Worm (Caenorhabditis elegans): ENCODE results near the gene gars-1.

The gars-1 gene

DNA sequence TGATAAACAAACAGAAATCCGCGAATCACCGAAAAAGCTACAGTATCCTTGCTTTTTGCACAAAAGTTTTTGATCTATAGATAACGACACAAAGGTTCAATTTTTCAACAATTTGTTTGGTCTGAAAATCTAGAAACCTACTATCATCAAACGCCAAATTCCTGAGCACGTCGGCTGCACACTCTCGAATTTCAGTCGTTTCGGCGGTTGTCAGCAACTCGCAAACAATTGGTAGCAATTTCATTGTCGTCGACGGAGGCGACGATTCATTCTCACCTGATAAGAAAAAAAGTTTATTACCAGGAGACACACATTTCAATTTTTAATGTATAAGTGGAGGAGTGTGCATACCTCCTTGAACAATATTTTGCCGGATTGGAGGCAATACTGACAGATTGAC, 17.6 kb downstream of the gars-1 start:
- no peak for TF ChIP-seq ama-1 (optimal IDR thresholded peaks at IDR 0.05)
- no peak for TF ChIP-seq B0310.2 (tag; optimal IDR thresholded peaks at IDR 0.05)
- TF ChIP-seq scrt-1 (GFP tag; IDR thresholded peaks at IDR 0.05) = no peak
- TF ChIP-seq hmg-4 (GFP tag; optimal IDR thresholded peaks at IDR 0.05) = no peak
- TF ChIP-seq tra-4 (tag; optimal IDR thresholded peaks at IDR 0.05) = no peak
- TF ChIP-seq sea-1 (GFP tag; conservative IDR thresholded peaks at IDR 0.05) = no peak

DNA sequence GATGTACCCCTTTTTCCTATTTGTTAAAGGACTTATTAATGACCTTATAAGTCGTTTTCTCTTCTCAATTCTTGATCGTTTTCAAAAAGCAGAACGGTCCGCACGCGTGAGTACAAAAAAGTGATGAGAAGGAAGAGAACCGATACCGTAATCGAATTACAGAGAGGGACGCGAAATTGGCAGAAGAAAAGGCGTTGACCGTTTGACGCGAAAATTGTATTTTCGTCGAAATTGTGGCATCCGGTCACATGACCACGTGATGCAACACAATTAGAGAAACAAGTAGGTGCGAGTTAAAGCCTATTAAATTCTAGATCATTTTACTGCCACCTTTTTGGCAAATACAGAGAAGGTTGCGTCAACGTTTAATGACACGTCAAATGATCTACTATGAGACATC, 19.3 kb downstream of the gars-1 start:
- TF ChIP-seq hnd-1 (tag; optimal IDR thresholded peaks at IDR 0.05) (no peak), F13C5.2 (tag; optimal IDR thresholded peaks at IDR 0.05) (no peak), ets-7 (tag; optimal IDR thresholded peaks at IDR 0.05) (no peak)

DNA sequence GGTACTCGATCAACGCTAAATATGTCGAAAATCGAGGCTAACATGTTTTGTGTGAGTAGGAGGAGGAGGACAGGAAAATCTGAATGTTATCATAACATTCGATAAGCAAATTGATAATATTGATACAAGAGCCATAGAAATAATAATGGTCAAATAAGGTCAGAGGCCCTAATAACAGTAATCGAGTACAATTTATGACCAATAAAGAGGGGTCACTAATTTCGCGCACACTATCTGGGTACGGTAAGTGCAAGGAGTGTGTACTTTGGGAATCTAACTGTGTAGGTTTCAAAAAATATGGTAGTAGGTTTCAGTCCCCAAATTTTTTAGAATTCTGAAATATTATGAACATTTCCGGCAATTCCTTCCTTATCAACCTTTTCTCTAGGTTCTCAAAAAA, 19.9 kb downstream of the gars-1 start:
- TF ChIP-seq flt-1 (GFP tag; IDR thresholded peaks at IDR 0.05) = no peak
- no peak for TF ChIP-seq B0310.2 (tag; optimal IDR thresholded peaks at IDR 0.05)
- TF ChIP-seq ets-7 (tag; optimal IDR thresholded peaks at IDR 0.05) = no peak

DNA sequence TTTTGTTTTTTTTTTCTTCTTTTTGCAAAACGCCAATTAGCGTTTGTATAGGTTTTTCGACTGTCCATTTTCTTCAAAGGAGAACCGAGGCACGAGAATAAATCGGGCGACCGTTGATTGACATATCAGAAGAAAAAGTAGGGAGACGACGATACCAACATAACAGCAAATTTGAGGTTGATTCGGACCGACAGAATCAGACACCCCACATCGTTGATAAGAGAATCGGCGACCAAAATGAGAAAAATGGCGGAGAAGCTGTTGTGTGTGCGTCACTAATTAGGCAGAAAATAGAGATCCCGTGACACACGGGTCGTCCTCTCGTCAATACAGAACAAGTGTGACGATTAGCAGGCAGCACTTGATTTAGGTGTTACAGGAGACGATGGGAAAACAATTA, 21.5 kb downstream of the gars-1 start:
- TF ChIP-seq tra-4 (tag; optimal IDR thresholded peaks at IDR 0.05) = no peak
- no peak for TF ChIP-seq sea-1 (GFP tag; conservative IDR thresholded peaks at IDR 0.05)
- no peak for TF ChIP-seq flt-1 (GFP tag; IDR thresholded peaks at IDR 0.05)
- no peak for TF ChIP-seq F13C5.2 (tag; optimal IDR thresholded peaks at IDR 0.05)
- TF ChIP-seq ama-1 (optimal IDR thresholded peaks at IDR 0.05) = no peak
- TF ChIP-seq tbx-11 (GFP tag; IDR thresholded peaks at IDR 0.05) = no peak
- no peak for TF ChIP-seq hmbx-1 (tag; optimal IDR thresholded peaks at IDR 0.05)
- TF ChIP-seq pes-1 (GFP tag; IDR thresholded peaks at IDR 0.05) = no peak
- no peak for TF ChIP-seq scrt-1 (GFP tag; IDR thresholded peaks at IDR 0.05)
- TF ChIP-seq ets-7 (tag; optimal IDR thresholded peaks at IDR 0.05) = no peak

DNA sequence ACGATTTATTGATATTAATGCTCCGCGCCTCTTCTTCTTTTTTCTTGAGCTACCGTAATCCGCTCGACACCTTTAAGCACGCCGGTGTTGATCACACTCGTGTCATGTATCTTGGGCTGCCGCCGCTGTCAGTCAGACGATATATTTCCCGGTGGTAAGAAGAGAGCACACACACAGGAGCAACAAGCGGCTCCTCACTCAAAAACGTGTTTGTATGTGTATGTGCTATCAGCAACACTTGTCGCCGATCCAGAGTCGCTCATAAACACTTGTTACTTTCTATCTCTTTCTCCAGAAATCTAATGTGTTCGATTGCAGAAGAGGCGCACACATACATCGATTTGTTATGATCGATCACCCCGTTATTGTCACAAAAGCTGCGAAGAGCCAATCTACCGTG, 22.9 kb downstream of the gars-1 start:
- TF ChIP-seq hnd-1 (tag; optimal IDR thresholded peaks at IDR 0.05) = no peak
- no peak for TF ChIP-seq ama-1 (optimal IDR thresholded peaks at IDR 0.05)
- TF ChIP-seq ceh-13 (GFP tag; optimal IDR thresholded peaks at IDR 0.05) = no peak
- TF ChIP-seq ceh-36 (tag; optimal IDR thresholded peaks at IDR 0.05) = no peak
- TF ChIP-seq F13C5.2 (tag; optimal IDR thresholded peaks at IDR 0.05) = no peak
- no peak for TF ChIP-seq B0310.2 (tag; optimal IDR thresholded peaks at IDR 0.05)
- TF ChIP-seq hmg-4 (GFP tag; optimal IDR thresholded peaks at IDR 0.05) = no peak
- TF ChIP-seq aly-1 (tag; optimal IDR thresholded peaks at IDR 0.05) = no peak
- TF ChIP-seq scrt-1 (GFP tag; IDR thresholded peaks at IDR 0.05) = no peak
- TF ChIP-seq flt-1 (GFP tag; IDR thresholded peaks at IDR 0.05) = no peak
- TF ChIP-seq tbx-11 (GFP tag; IDR thresholded peaks at IDR 0.05) = no peak
- no peak for TF ChIP-seq sea-1 (GFP tag; conservative IDR thresholded peaks at IDR 0.05)

DNA sequence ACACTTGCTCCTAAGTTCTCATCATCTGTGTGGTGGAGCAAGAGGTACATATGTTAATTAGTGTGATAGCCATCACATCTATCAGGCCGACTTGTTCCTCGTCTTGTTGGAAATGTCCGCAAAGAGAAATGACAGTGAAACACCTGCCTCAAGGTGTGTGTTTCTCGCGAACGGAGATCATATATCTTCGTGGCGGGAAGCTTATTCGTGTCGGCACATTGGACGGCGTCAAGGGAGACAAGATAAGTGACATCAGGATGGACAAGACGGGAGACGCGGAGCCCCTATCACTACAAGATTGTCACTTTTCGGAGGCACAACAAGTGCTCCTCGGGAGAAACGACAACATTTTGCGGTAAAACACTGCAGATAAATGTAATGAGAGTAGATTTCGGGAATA, 23.7 kb downstream of the gars-1 start:
- TF ChIP-seq tra-4 (tag; optimal IDR thresholded peaks at IDR 0.05) = no peak
- TF ChIP-seq ceh-36 (tag; optimal IDR thresholded peaks at IDR 0.05) = no peak
- no peak for TF ChIP-seq hnd-1 (tag; optimal IDR thresholded peaks at IDR 0.05)
- no peak for TF ChIP-seq aly-1 (tag; optimal IDR thresholded peaks at IDR 0.05)
- no peak for TF ChIP-seq flt-1 (GFP tag; IDR thresholded peaks at IDR 0.05)
- no peak for TF ChIP-seq hmbx-1 (tag; optimal IDR thresholded peaks at IDR 0.05)
- TF ChIP-seq tbx-37 (GFP tag; conservative IDR thresholded peaks at IDR 0.05) = no peak
- TF ChIP-seq ets-7 (tag; optimal IDR thresholded peaks at IDR 0.05) = no peak
- no peak for TF ChIP-seq F13C5.2 (tag; optimal IDR thresholded peaks at IDR 0.05)
- TF ChIP-seq tbx-11 (GFP tag; IDR thresholded peaks at IDR 0.05) = no peak
- no peak for TF ChIP-seq pes-1 (GFP tag; IDR thresholded peaks at IDR 0.05)
- no peak for TF ChIP-seq sea-1 (GFP tag; conservative IDR thresholded peaks at IDR 0.05)
- no peak for TF ChIP-seq B0310.2 (tag; optimal IDR thresholded peaks at IDR 0.05)
- no peak for TF ChIP-seq hmg-4 (GFP tag; optimal IDR thresholded peaks at IDR 0.05)
- no peak for TF ChIP-seq ceh-13 (GFP tag; optimal IDR thresholded peaks at IDR 0.05)
- TF ChIP-seq scrt-1 (GFP tag; IDR thresholded peaks at IDR 0.05) = no peak
- no peak for TF ChIP-seq ama-1 (optimal IDR thresholded peaks at IDR 0.05)

DNA sequence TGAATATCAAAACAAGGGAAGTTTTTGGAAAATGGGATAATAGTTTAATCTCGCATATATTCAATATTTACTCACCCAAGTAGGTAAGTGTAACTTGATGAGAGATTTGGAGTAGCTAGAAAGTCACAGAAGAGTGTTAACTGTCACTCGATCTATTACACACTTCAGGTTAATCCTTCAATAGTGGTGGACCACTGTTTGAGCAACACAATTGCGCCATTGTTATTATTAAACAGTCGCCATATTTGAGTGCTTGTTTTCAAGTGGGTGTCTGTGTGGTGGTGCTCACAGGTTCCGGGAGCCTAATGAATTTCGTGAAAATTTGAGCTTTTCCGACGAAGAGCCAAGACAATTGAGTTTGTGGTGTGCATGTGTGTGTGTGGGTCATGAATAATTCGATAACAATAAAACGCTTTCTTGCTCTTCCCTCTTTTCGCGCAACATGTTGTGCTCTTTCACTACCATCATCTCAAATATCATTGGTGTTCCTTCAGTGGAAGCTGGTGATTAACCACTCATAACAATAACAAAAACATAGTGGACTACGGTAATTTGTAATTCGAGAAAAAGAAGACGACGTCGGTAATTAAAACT, 24.4 kb downstream of the gars-1 start:
- no peak for TF ChIP-seq hmbx-1 (tag; optimal IDR thresholded peaks at IDR 0.05)

DNA sequence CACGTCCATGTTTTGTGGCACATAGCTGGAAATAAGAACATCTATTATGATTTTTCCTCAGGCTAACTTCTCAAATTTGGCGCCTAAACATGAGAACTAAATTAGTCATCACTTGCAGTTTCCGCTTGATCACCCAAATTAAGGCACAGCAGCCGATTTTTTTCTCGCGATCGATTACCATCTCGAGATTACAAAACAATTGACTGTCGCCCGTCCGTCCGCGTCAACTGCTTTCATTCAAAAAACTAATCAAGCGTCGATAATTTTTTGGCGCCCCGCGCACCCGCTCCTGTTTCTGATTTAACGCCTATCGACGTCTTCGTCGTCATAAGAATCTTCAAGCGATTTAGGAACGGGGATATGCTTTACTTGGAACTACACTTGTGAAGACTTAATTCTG, 25.7 kb downstream of the gars-1 start:
- TF ChIP-seq ets-7 (tag; optimal IDR thresholded peaks at IDR 0.05) (no peak), scrt-1 (GFP tag; IDR thresholded peaks at IDR 0.05) (no peak), ama-1 (optimal IDR thresholded peaks at IDR 0.05) (no peak), ceh-36 (tag; optimal IDR thresholded peaks at IDR 0.05) (no peak), sea-1 (GFP tag; conservative IDR thresholded peaks at IDR 0.05) (no peak), ceh-13 (GFP tag; optimal IDR thresholded peaks at IDR 0.05) (no peak), tra-4 (tag; optimal IDR thresholded peaks at IDR 0.05) (no peak), hmg-4 (GFP tag; optimal IDR thresholded peaks at IDR 0.05) (no peak), F13C5.2 (tag; optimal IDR thresholded peaks at IDR 0.05) (no peak), tbx-37 (GFP tag; conservative IDR thresholded peaks at IDR 0.05) (no peak), hnd-1 (tag; optimal IDR thresholded peaks at IDR 0.05) (no peak), tbx-11 (GFP tag; IDR thresholded peaks at IDR 0.05) (no peak), hmbx-1 (tag; optimal IDR thresholded peaks at IDR 0.05) (no peak), aly-1 (tag; optimal IDR thresholded peaks at IDR 0.05) (no peak), pes-1 (GFP tag; IDR thresholded peaks at IDR 0.05) (no peak)

DNA sequence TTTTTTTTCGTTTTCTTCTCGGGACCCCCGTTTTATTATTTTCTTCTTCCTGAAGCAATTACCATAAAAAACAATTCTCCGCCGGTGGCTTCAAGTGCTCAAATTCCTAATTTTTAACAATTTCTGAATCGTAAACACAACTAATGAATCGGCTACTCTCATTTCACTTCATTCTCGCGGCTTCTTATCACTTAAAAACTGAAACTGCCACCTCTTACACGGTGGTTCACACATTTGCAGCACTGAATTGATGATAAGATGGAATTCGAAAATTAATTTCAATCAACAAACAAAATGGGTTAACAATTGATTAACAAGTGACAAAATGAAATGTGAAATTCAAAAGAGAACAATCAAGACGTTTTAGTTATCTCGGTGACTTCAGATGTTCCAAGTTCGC, 26.3 kb downstream of the gars-1 start:
- TF ChIP-seq hmbx-1 (tag; optimal IDR thresholded peaks at IDR 0.05) (no peak), scrt-1 (GFP tag; IDR thresholded peaks at IDR 0.05) (no peak), aly-1 (tag; optimal IDR thresholded peaks at IDR 0.05) (no peak), hmg-4 (GFP tag; optimal IDR thresholded peaks at IDR 0.05) (no peak), tra-4 (tag; optimal IDR thresholded peaks at IDR 0.05) (no peak), ceh-36 (tag; optimal IDR thresholded peaks at IDR 0.05) (no peak), pes-1 (GFP tag; IDR thresholded peaks at IDR 0.05) (no peak), ets-7 (tag; optimal IDR thresholded peaks at IDR 0.05) (no peak), B0310.2 (tag; optimal IDR thresholded peaks at IDR 0.05) (no peak), sea-1 (GFP tag; conservative IDR thresholded peaks at IDR 0.05) (no peak)
